Fruit fly (Drosophila melanogaster): ENCODE measurements around the gene Jon66Ci.
A peak's percentile ranks its signal among the peaks of the same experiment; 100 is the strongest.

Gene Jon66Ci

dm6 chr3L:8395630-8396168, 4.4 kb downstream of the Jon66Ci start, which contains the start of gene CG7120 (continued):
- TF ChIP-seq sob (GFP tag; IDR thresholded peaks at IDR 0.05) = peak; percentile 62; the same call in 1 of the 2 replicates
- peak; percentile 21 for TF ChIP-seq org-1 (GFP tag; optimal IDR thresholded peaks at IDR 0.05)
- TF ChIP-seq CG5180 (GFP tag; optimal IDR thresholded peaks at IDR 0.05) = peak; percentile 15
- peak; percentile 49 for TF ChIP-seq CG7556 (GFP tag; optimal IDR thresholded peaks at IDR 0.05)
- TF ChIP-seq CG8924 (tag; optimal IDR thresholded peaks at IDR 0.05) = peak; percentile 33
- TF ChIP-seq phol (tag; optimal IDR thresholded peaks at IDR 0.05) = peak; percentile 71
- TF ChIP-seq CG17361 (GFP tag; IDR thresholded peaks at IDR 0.05) = peak; percentile 76
- no peak for TF ChIP-seq CG31224 (GFP tag; IDR thresholded peaks at IDR 0.05)
- peak; percentile 31 for TF ChIP-seq CG12219 (GFP tag; optimal IDR thresholded peaks at IDR 0.05)
- peak; percentile 39 for TF ChIP-seq CG8388 (GFP tag; optimal IDR thresholded peaks at IDR 0.05)
- peak; percentile 53 for TF ChIP-seq CG4360 (GFP tag; IDR thresholded peaks at IDR 0.05)
- TF ChIP-seq Ets65A (GFP tag) = no peak
- TF ChIP-seq CG33557 (GFP tag; optimal IDR thresholded peaks at IDR 0.05) = peak; percentile 33
- TF ChIP-seq Mad (GFP tag; optimal IDR thresholded peaks at IDR 0.05) = no peak
- no peak for TF ChIP-seq H2.0 (GFP tag; IDR thresholded peaks at IDR 0.05)
- no peak for TF ChIP-seq CG33213 (GFP tag; optimal IDR thresholded peaks at IDR 0.05)
- TF ChIP-seq CG2712 (tag; optimal IDR thresholded peaks at IDR 0.05) = peak; percentile 57
- TF ChIP-seq CG12236 (GFP tag; optimal IDR thresholded peaks at IDR 0.05) = no peak
- TF ChIP-seq CG8089 (GFP tag; optimal IDR thresholded peaks at IDR 0.05) = peak; percentile 51
- TF ChIP-seq fd3F (GFP tag; optimal IDR thresholded peaks at IDR 0.05) = peak; percentile 13
- peak; percentile 41 for TF ChIP-seq CG2202 (tag; optimal IDR thresholded peaks at IDR 0.05)
- peak; percentile 40 for TF ChIP-seq CG6254 (GFP tag; optimal IDR thresholded peaks at IDR 0.05)
- peak; percentile 93 for TF ChIP-seq sens (GFP tag)
- no peak for TF ChIP-seq jigr1 (GFP tag; IDR thresholded peaks at IDR 0.05)
- peak; percentile 53 for TF ChIP-seq chn (GFP tag; optimal IDR thresholded peaks at IDR 0.05)
- no peak for TF ChIP-seq sc (optimal IDR thresholded peaks at IDR 0.05)
- peak; percentile 39 for TF ChIP-seq sc (GFP tag; optimal IDR thresholded peaks at IDR 0.05)
- peak; percentile 4 for TF ChIP-seq tx (GFP tag; optimal IDR thresholded peaks at IDR 0.05)
- TF ChIP-seq CG8478 (optimal IDR thresholded peaks at IDR 0.05) = peak; percentile 45
- peak; percentile 39 for TF ChIP-seq CG1602 (GFP tag; optimal IDR thresholded peaks at IDR 0.05)
- TF ChIP-seq cwo (GFP tag; optimal IDR thresholded peaks at IDR 0.05) = peak; percentile 41
- TF ChIP-seq CG13424 (tag; optimal IDR thresholded peaks at IDR 0.05) = peak; percentile 54
- peak; percentile 55 for TF ChIP-seq Sox100B (GFP tag; optimal IDR thresholded peaks at IDR 0.05)
- no peak for TF ChIP-seq nom (GFP tag; optimal IDR thresholded peaks at IDR 0.05)
- TF ChIP-seq CG7963 (GFP tag; IDR thresholded peaks at IDR 0.05; ENCODE audit: partially characterized antibody) = no peak
- peak; percentile 7 for TF ChIP-seq Max (GFP tag; optimal IDR thresholded peaks at IDR 0.05)
- peak; percentile 61 for TF ChIP-seq grau (tag; optimal IDR thresholded peaks at IDR 0.05)
- TF ChIP-seq pan (optimal IDR thresholded peaks at IDR 0.05) = no peak
- TF ChIP-seq pan (GFP tag; optimal IDR thresholded peaks at IDR 0.05 in 1 of 2, IDR thresholded peaks at IDR 0.05 in 1 of 2) = no peak
- TF ChIP-seq Asciz (GFP tag; optimal IDR thresholded peaks at IDR 0.05) = no peak
- no peak for TF ChIP-seq HLH3B (GFP tag; IDR thresholded peaks at IDR 0.05)
- TF ChIP-seq CG7357 (GFP tag; IDR thresholded peaks at IDR 0.05) = no peak
- peak; percentile 14 for TF ChIP-seq CG12942 (GFP tag; optimal IDR thresholded peaks at IDR 0.05)
- peak; percentile 52 for TF ChIP-seq D19A (tag; optimal IDR thresholded peaks at IDR 0.05)
- peak; percentile 28 for TF ChIP-seq NC2β (GFP tag; optimal IDR thresholded peaks at IDR 0.05)
- peak; percentile 54 for TF ChIP-seq ewg (GFP tag; optimal IDR thresholded peaks at IDR 0.05)
- no peak for TF ChIP-seq dati (GFP tag; IDR thresholded peaks at IDR 0.05)
- TF ChIP-seq D (optimal IDR thresholded peaks at IDR 0.05) = no peak
- TF ChIP-seq D (GFP tag; optimal IDR thresholded peaks at IDR 0.05) = peak; percentile 62
- no peak for TF ChIP-seq CG11247 (GFP tag; IDR thresholded peaks at IDR 0.05)
- no peak for TF ChIP-seq hkb (optimal IDR thresholded peaks at IDR 0.05)
- peak; percentile 43; the same call in 1 of the 2 replicates for TF ChIP-seq hkb (GFP tag; IDR thresholded peaks at IDR 0.05)

Data from whole organism, embryonic.